Fruit fly (Drosophila melanogaster): Measurements from ENCODE around the gene emb.

Gene emb

DNA sequence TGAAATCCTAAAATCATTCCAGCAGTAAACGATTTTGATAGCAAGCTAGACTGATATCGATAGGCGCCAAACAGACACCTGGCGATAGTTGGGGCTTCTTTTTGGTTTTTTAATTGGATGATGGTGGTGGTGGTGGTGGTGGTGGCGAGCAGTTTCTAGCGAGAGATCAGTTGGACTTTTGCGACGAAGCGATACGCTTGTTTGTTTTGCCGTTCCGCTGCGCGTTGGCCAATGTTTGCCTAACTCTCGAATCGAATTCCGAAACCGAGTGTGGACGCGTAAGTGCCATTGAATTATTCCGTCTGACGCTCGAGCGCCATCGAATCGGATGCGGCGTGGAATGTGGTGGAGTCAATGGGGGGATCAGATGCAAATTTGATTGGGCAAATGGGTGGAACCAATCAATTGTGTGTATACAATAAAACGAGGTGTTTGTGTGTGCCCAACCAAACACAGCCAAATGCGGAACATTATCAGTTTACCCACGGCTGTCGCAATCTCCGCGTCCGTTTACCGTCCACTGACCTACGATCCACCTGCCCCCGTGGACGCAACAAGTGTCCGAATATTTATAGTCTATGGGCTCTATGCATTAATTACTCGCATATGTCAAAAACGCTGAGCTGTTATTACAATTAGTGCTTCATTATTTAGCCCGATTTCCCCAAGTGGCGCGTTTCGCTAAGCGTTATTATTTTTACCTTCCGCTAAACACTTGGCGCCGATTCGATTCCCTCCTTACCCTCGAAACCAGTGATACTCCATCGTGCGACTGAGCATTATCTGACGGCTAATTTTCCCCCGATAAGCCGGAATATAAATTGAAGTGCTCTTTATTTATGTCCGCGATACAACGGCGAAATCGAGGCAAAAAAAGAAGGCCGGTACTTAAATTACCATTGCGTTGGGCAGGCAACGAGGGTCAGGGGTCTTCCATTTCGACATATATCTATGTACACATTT, 32.7 kb upstream of the emb start, which contains the start of gene CG17292 (continued):
- TF ChIP-seq tgo (GFP tag; IDR thresholded peaks at IDR 0.05) = peak; percentile 46; the same call in 2 of the 3 replicates
- TF ChIP-seq kah (GFP tag; optimal IDR thresholded peaks at IDR 0.05) = peak; percentile 86
- TF ChIP-seq Spps (tag; optimal IDR thresholded peaks at IDR 0.05) = no peak
- TF ChIP-seq CG10431 (GFP tag; optimal IDR thresholded peaks at IDR 0.05) = no peak
- TF ChIP-seq GATAe (GFP tag; conservative IDR thresholded peaks at IDR 0.05) = peak; percentile 18; the same call in 1 of the 2 replicates
- TF ChIP-seq Ptx1 (GFP tag; IDR thresholded peaks at IDR 0.05) = no peak
- no peak for TF ChIP-seq ab (GFP tag; optimal IDR thresholded peaks at IDR 0.05)
- TF ChIP-seq Antp (GFP tag; optimal IDR thresholded peaks at IDR 0.05) = peak; percentile 20
- TF ChIP-seq dmrt99B (tag; optimal IDR thresholded peaks at IDR 0.05) = peak; percentile 40
- TF ChIP-seq gem (tag; optimal IDR thresholded peaks at IDR 0.05) = peak; percentile 41
- TF ChIP-seq CG3163 (GFP tag; optimal IDR thresholded peaks at IDR 0.05) = peak; percentile 15
- TF ChIP-seq Xbp1 (GFP tag; optimal IDR thresholded peaks at IDR 0.05) = peak; percentile 12
- peak; percentile 90 for TF ChIP-seq Scr (GFP tag; IDR thresholded peaks at IDR 0.05; ENCODE audit: partially characterized antibody)
- TF ChIP-seq ranshi (GFP tag; IDR thresholded peaks at IDR 0.05) = peak; percentile 58; the same call in 1 of the 2 replicates
- 0 out of 2 replicates have a peak, but pooled peaks have one; percentile 39 for TF ChIP-seq ap (GFP tag; IDR thresholded peaks at IDR 0.05)
- peak; percentile 49; the same call in 1 of the 3 replicates for TF ChIP-seq zfh1 (GFP tag; IDR thresholded peaks at IDR 0.05)
- peak; percentile 58 for TF ChIP-seq HHEX (GFP tag; optimal IDR thresholded peaks at IDR 0.05)
- no peak for TF ChIP-seq CG31388 (GFP tag; optimal IDR thresholded peaks at IDR 0.05)
- TF ChIP-seq lilli (GFP tag; optimal IDR thresholded peaks at IDR 0.05) = peak; percentile 47
- no peak for TF ChIP-seq CG7556 (GFP tag; optimal IDR thresholded peaks at IDR 0.05)
- TF ChIP-seq fd96Cb (tag; optimal IDR thresholded peaks at IDR 0.05) = no peak
- TF ChIP-seq CG5953 (GFP tag; IDR thresholded peaks at IDR 0.05) = peak; percentile 43; the same call in 1 of the 2 replicates
- peak; percentile 43 for TF ChIP-seq Side (GFP tag; optimal IDR thresholded peaks at IDR 0.05)
- TF ChIP-seq fd64A (GFP tag; optimal IDR thresholded peaks at IDR 0.05) = no peak
- TF ChIP-seq sqz (GFP tag; optimal IDR thresholded peaks at IDR 0.05) = no peak
- no peak for TF ChIP-seq tup (GFP tag; optimal IDR thresholded peaks at IDR 0.05)
- no peak for TF ChIP-seq vfl (GFP tag; optimal IDR thresholded peaks at IDR 0.05)
- TF ChIP-seq NK7.1 (GFP tag; optimal IDR thresholded peaks at IDR 0.05) = peak; percentile 21
- TF ChIP-seq ato (GFP tag; IDR thresholded peaks at IDR 0.05; ENCODE audit: partially characterized antibody) = peak; percentile 84
- TF ChIP-seq Taf1 (GFP tag; IDR thresholded peaks at IDR 0.05) = 0 out of 2 replicates have a peak, but pooled peaks have one; percentile 10
- peak; percentile 39 for TF ChIP-seq grau (tag; optimal IDR thresholded peaks at IDR 0.05)
- peak; percentile 66 for TF ChIP-seq run (tag; optimal IDR thresholded peaks at IDR 0.05)

DNA sequence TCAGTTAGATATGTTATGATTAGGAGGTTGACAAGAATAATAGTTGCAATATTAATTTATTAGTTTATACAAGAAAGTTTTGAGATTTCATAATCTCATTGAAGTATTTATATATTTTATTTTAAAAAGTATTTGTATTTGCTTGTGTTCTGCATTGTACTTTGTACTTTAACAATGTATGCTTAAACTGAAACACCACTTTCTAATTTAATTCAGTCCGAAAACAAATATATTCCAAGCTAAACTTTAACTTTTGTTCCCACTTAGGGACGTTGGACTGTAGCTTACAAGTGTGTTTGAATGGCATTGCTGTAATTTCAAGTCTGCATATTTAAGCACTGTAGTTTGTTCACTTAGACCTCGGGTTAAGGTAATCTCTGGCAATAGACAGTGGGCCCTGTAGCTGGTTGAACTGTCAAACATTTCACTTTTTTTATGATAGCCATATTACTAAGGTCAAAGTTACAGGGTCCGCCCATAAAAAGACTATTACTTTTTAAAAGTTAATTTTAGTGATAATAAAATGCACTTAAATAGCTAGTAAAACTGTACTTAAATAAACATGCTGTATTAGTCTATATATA, 31.9 kb upstream of the emb start:
- TF ChIP-seq HmgD (GFP tag; optimal IDR thresholded peaks at IDR 0.05) = no peak
- TF ChIP-seq CoRest (tag; optimal IDR thresholded peaks at IDR 0.05) = peak; percentile 10
- peak; percentile 0 for TF ChIP-seq nerfin-1 (tag; optimal IDR thresholded peaks at IDR 0.05)
- 0 out of 3 replicates have a peak, but pooled peaks have one; percentile 23 for TF ChIP-seq so (GFP tag; IDR thresholded peaks at IDR 0.05)
- peak; percentile 19 for TF ChIP-seq Sox100B (GFP tag; optimal IDR thresholded peaks at IDR 0.05)
- TF ChIP-seq CG17361 (GFP tag; IDR thresholded peaks at IDR 0.05) = peak; percentile 56; the same call in 1 of the 3 replicates
- TF ChIP-seq CG16813 (GFP tag; IDR thresholded peaks at IDR 0.05; ENCODE audit: partially characterized antibody) = no peak
- TF ChIP-seq CG2202 (tag; optimal IDR thresholded peaks at IDR 0.05) = no peak
- no peak for TF ChIP-seq CG11696 (GFP tag; IDR thresholded peaks at IDR 0.05)
- TF ChIP-seq CG15269 (tag; optimal IDR thresholded peaks at IDR 0.05) = peak; percentile 49
- peak; percentile 8 for TF ChIP-seq unpg (GFP tag; optimal IDR thresholded peaks at IDR 0.05)
- no peak for TF ChIP-seq sim (GFP tag; IDR thresholded peaks at IDR 0.05)
- peak; percentile 31 for TF ChIP-seq CG17829 (tag; optimal IDR thresholded peaks at IDR 0.05)
- no peak for TF ChIP-seq Scr (GFP tag; IDR thresholded peaks at IDR 0.05; ENCODE audit: partially characterized antibody)
- peak; percentile 80 for TF ChIP-seq grau (tag; optimal IDR thresholded peaks at IDR 0.05)
- TF ChIP-seq dpn (GFP tag; optimal IDR thresholded peaks at IDR 0.05) = peak in 1 of 2 experiments; percentile 24
- peak; percentile 29 for TF ChIP-seq CG2712 (tag; optimal IDR thresholded peaks at IDR 0.05)
- peak; percentile 21 for TF ChIP-seq tap (tag; optimal IDR thresholded peaks at IDR 0.05)
